Worm (Caenorhabditis elegans): ENCODE results near the gene ltah-1.2.

ce11 chrIV:3564901-3565300 is 48.0 kb downstream of the ltah-1.2 start, which contains the start of gene sre-5:
- TF ChIP-seq ceh-82 (tag; optimal IDR thresholded peaks at IDR 0.05) (no peak), ceh-9 (tag; optimal IDR thresholded peaks at IDR 0.05) (no peak), snpc-4 (tag; optimal IDR thresholded peaks at IDR 0.05) (no peak), ceh-16 (tag; optimal IDR thresholded peaks at IDR 0.05) (no peak), nhr-237 (tag; optimal IDR thresholded peaks at IDR 0.05) (no peak), lin-39 (tag; optimal IDR thresholded peaks at IDR 0.05) (no peak), pha-4 (tag; optimal IDR thresholded peaks at IDR 0.05) (no peak), ceh-28 (tag; optimal IDR thresholded peaks at IDR 0.05) (no peak)
